Worm (Caenorhabditis elegans) whole organism, L4 larva: ENCODE measurements around the gene fut-6.

Source experiments
- D1046.2 ChIP-seq: fragments of 200-800 bp; sonication (Bioruptor generic); IDR thresholded peaks from 2 replicates; pipeline ENCODE4 v1.3.6; 2022; ENCODE audit warnings: missing genetic modification characterization, missing compliant biosample characterization
- F37D6.2 ChIP-seq: sonication (generic microtip); optimal IDR thresholded peaks from 2 replicates; lab custom pipeline; 2016; ENCODE audit warnings: mild to moderate bottlenecking, missing genetic modification characterization, missing compliant biosample characterization
- F44E2.7 ChIP-seq: fragments of 200-800 bp; sonication (Bioruptor generic); IDR thresholded peaks from 2 replicates; pipeline ENCODE4 v2.1.2; 2022; ENCODE audit warnings: missing genetic modification characterization, missing compliant biosample characterization
- R02D3.7 ChIP-seq: fragments of 150-350 bp; sonication (generic microtip); optimal IDR thresholded peaks from 3 replicates; lab custom pipeline; 2014; ENCODE audit warnings: missing biosample characterization, missing genetic modification characterization
- T26A8.4 ChIP-seq: fragments of 200-800 bp; sonication (Bioruptor generic); IDR thresholded peaks from 2 replicates; pipeline ENCODE4 v1.3.6; 2022; ENCODE audit warnings: missing genetic modification characterization, missing compliant biosample characterization
- Y105C5A.15 ChIP-seq: fragments of 200-800 bp; sonication (Bioruptor generic); IDR thresholded peaks from 2 replicates; pipeline ENCODE4 v1.3.6; 2022; ENCODE audit warnings: missing genetic modification characterization, missing compliant biosample characterization
- aly-2 ChIP-seq: sonication (generic microtip); optimal IDR thresholded peaks from 2 replicates; lab custom pipeline; 2018; ENCODE audit warnings: missing biosample characterization, missing genetic modification characterization
- arid-1 ChIP-seq: fragments of 200-800 bp; sonication (Bioruptor generic); conservative IDR thresholded peaks from 2 replicates; pipeline ENCODE4 v1.3.6; 2022; ENCODE audit warnings: missing genetic modification reagents, missing genetic modification characterization, missing compliant biosample characterization
- ceh-20 ChIP-seq: fragments of 200-800 bp; sonication (Bioruptor generic); IDR thresholded peaks from 2 replicates; pipeline ENCODE4 v1.3.6; 2022; ENCODE audit warnings: missing genetic modification reagents, missing genetic modification characterization, missing compliant biosample characterization
- ceh-44 ChIP-seq: fragments of 200-800 bp; sonication (Bioruptor generic); IDR thresholded peaks from 2 replicates; pipeline ENCODE4 v1.3.6; 2022; ENCODE audit warnings: missing genetic modification reagents, missing genetic modification characterization, missing compliant biosample characterization
- ceh-62 ChIP-seq: sonication (generic microtip); optimal IDR thresholded peaks from 2 replicates; lab custom pipeline; 2017; ENCODE audit warnings: missing biosample characterization, missing genetic modification characterization
- ces-1 ChIP-seq: fragments of 150-350 bp; sonication (generic microtip); optimal IDR thresholded peaks from 4 replicates; lab custom pipeline; 2014; ENCODE audit warnings: missing biosample characterization, missing genetic modification reagents, missing genetic modification characterization
- ctbp-1 ChIP-seq: fragments of 200-800 bp; sonication (Bioruptor generic); IDR thresholded peaks from 2 replicates; pipeline ENCODE4 v1.3.6; 2022; ENCODE audit warnings: missing genetic modification reagents, missing genetic modification characterization, missing compliant biosample characterization
- daf-19 ChIP-seq: fragments of 200-800 bp; sonication (Bioruptor generic); conservative IDR thresholded peaks from 2 replicates; pipeline ENCODE4 v1.3.6; 2022; ENCODE audit warnings: missing genetic modification characterization, missing compliant biosample characterization
- dmd-8 ChIP-seq: fragments of 200-800 bp; sonication (Bioruptor generic); IDR thresholded peaks from 2 replicates; pipeline ENCODE4 v1.3.6; 2022; ENCODE audit warnings: missing genetic modification characterization, missing compliant biosample characterization
- dmd-9 ChIP-seq: fragments of 200-800 bp; sonication (Bioruptor generic); IDR thresholded peaks from 2 replicates; pipeline ENCODE4 v1.3.6; 2022; ENCODE audit warnings: missing genetic modification reagents, missing genetic modification characterization, missing compliant biosample characterization
- duxl-1 ChIP-seq: sonication (generic microtip); optimal IDR thresholded peaks from 2 replicates; lab custom pipeline; 2016; ENCODE audit warnings: mild to moderate bottlenecking, missing genetic modification characterization, moderate library complexity, missing compliant biosample characterization; ENCODE audit not compliant: poor library complexity
- dve-1 ChIP-seq: sonication (generic microtip); optimal IDR thresholded peaks from 2 replicates; lab custom pipeline; 2017; ENCODE audit warnings: antibody characterized with exemption, mild to moderate bottlenecking, missing genetic modification characterization, missing compliant biosample characterization; ENCODE audit not compliant: insufficient read depth
- egl-43 ChIP-seq: fragments of 200-800 bp; sonication (Bioruptor generic); IDR thresholded peaks from 2 replicates; pipeline ENCODE4 v1.3.6; 2022; ENCODE audit warnings: missing genetic modification reagents, missing genetic modification characterization, missing compliant biosample characterization
- hif-1 ChIP-seq, 2 experiments: sonication (generic microtip); optimal IDR thresholded peaks; 2 replicates each; lab custom pipeline; 2016 to 2017; ENCODE audit warnings: missing compliant biosample characterization in 2 of 2, missing genetic modification characterization in 2 of 2, missing genetic modification reagents in 2 of 2, missing genotype in 2 of 2, mild to moderate bottlenecking in 1 of 2
- hlh-11 ChIP-seq: fragments of 200-800 bp; sonication (Bioruptor generic); optimal IDR thresholded peaks from 2 replicates; lab custom pipeline; 2018; ENCODE audit warnings: mild to moderate bottlenecking, missing genetic modification characterization, missing compliant biosample characterization
- hlh-30 ChIP-seq: sonication (generic microtip); optimal IDR thresholded peaks from 2 replicates; lab custom pipeline; 2017; ENCODE audit warnings: antibody characterized with exemption, mild to moderate bottlenecking, missing genetic modification characterization, missing compliant biosample characterization; ENCODE audit not compliant: insufficient read depth
- lim-7 ChIP-seq: fragments of 200-800 bp; sonication (Bioruptor generic); IDR thresholded peaks from 2 replicates; pipeline ENCODE4 v1.3.6; 2022; ENCODE audit warnings: missing genetic modification characterization, missing compliant biosample characterization
- lin-1 ChIP-seq: fragments of 200-800 bp; sonication (Bioruptor generic); IDR thresholded peaks from 2 replicates; pipeline ENCODE4 v1.3.6; 2022; ENCODE audit warnings: missing genetic modification reagents, missing genetic modification characterization, missing compliant biosample characterization
- lin-13 ChIP-seq: fragments of 150-350 bp; optimal IDR thresholded peaks from 2 replicates; lab custom pipeline; 2014; ENCODE audit warnings: missing biosample characterization, missing genetic modification reagents, missing genetic modification characterization
- lin-38 ChIP-seq: fragments of 200-800 bp; sonication (Bioruptor generic); IDR thresholded peaks from 2 replicates; pipeline ENCODE4 v1.3.6; 2022; ENCODE audit warnings: missing genetic modification reagents, missing genetic modification characterization, missing compliant biosample characterization
- lir-3 ChIP-seq: sonication (generic microtip); optimal IDR thresholded peaks from 2 replicates; lab custom pipeline; 2016; ENCODE audit warnings: mild to moderate bottlenecking, missing genetic modification characterization, missing compliant biosample characterization
- mdt-29 ChIP-seq: fragments of 200-800 bp; sonication (Bioruptor generic); IDR thresholded peaks from 2 replicates; pipeline ENCODE4 v1.3.6; 2022; ENCODE audit warnings: missing genetic modification reagents, missing genetic modification characterization, missing compliant biosample characterization
- mep-1 ChIP-seq: fragments of 150-350 bp; sonication (generic microtip); optimal IDR thresholded peaks from 3 replicates; lab custom pipeline; 2014; ENCODE audit warnings: missing biosample characterization, missing genetic modification characterization
- mxl-2 ChIP-seq: fragments of 200-800 bp; sonication (Bioruptor generic); conservative IDR thresholded peaks from 2 replicates; pipeline ENCODE4 v1.3.6; 2022; ENCODE audit warnings: missing genetic modification reagents, missing genetic modification characterization, missing compliant biosample characterization
- mxl-3 ChIP-seq: fragments of 200-800 bp; sonication (Bioruptor generic); optimal IDR thresholded peaks from 2 replicates; lab custom pipeline; 2018; ENCODE audit warnings: mild to moderate bottlenecking, missing genetic modification characterization, missing compliant biosample characterization
- nhr-11 ChIP-seq: fragments of 150-350 bp; optimal IDR thresholded peaks from 2 replicates; lab custom pipeline; 2014; ENCODE audit warnings: missing biosample characterization, missing genetic modification characterization
- nhr-41 ChIP-seq: fragments of 200-800 bp; sonication (Bioruptor generic); IDR thresholded peaks from 2 replicates; pipeline ENCODE4 v1.3.6; 2022; ENCODE audit warnings: missing genetic modification reagents, missing genetic modification characterization, missing compliant biosample characterization
- nhr-48 ChIP-seq: sonication (generic microtip); optimal IDR thresholded peaks from 2 replicates; lab custom pipeline; 2016; ENCODE audit warnings: mild to moderate bottlenecking, missing genetic modification characterization, missing compliant biosample characterization
- nhr-77 ChIP-seq: fragments of 150-350 bp; optimal IDR thresholded peaks from 2 replicates; lab custom pipeline; 2014; ENCODE audit warnings: missing biosample characterization, missing genetic modification characterization
- pqm-1 ChIP-seq: sonication (generic microtip); optimal IDR thresholded peaks from 2 replicates; lab custom pipeline; 2017; ENCODE audit warnings: missing biosample characterization, missing genetic modification characterization
- saeg-2 ChIP-seq: fragments of 200-800 bp; sonication (Bioruptor generic); IDR thresholded peaks from 2 replicates; pipeline ENCODE4 v1.3.6; 2022; ENCODE audit warnings: missing genetic modification reagents, missing genetic modification characterization, missing compliant biosample characterization
- sdz-12 ChIP-seq: fragments of 200-800 bp; sonication (Bioruptor generic); optimal IDR thresholded peaks from 2 replicates; lab custom pipeline; 2018; ENCODE audit warnings: mild to moderate bottlenecking, missing genetic modification characterization, missing compliant biosample characterization
- set-16 ChIP-seq: fragments of 200-800 bp; sonication (Bioruptor generic); IDR thresholded peaks from 2 replicates; pipeline ENCODE4 v1.3.6; 2022; ENCODE audit warnings: missing genetic modification reagents, missing genetic modification characterization, missing compliant biosample characterization
- spr-1 ChIP-seq: sonication (generic microtip); optimal IDR thresholded peaks from 2 replicates; lab custom pipeline; 2016; ENCODE audit warnings: mild to moderate bottlenecking, missing genetic modification characterization, missing compliant biosample characterization
- spr-3 ChIP-seq: fragments of 200-800 bp; sonication (Bioruptor generic); optimal IDR thresholded peaks from 2 replicates; lab custom pipeline; 2018; ENCODE audit warnings: mild to moderate bottlenecking, missing genetic modification characterization, missing compliant biosample characterization
- unc-39 ChIP-seq: sonication (generic microtip); optimal IDR thresholded peaks from 2 replicates; lab custom pipeline; 2017; ENCODE audit warnings: missing biosample characterization, missing genetic modification characterization
- unc-62 ChIP-seq, 3 experiments: fragments of 150-350 bp in 1 of 3; sonication (generic microtip); optimal IDR thresholded peaks in 2 of 3; peaks in 1 of 3; 1 replicate in 1 of 3; 2 replicates in 2 of 3; lab custom pipeline; 2014 to 2017; ENCODE audit warnings: missing biosample characterization in 3 of 3, missing genetic modification characterization in 3 of 3, missing genetic modification reagents in 3 of 3, missing genotype in 1 of 3
- zag-1 ChIP-seq: fragments of 150-350 bp; optimal IDR thresholded peaks from 2 replicates; lab custom pipeline; 2014; ENCODE audit warnings: missing biosample characterization, missing genetic modification characterization
- zfp-2 ChIP-seq: sonication (generic microtip); optimal IDR thresholded peaks from 2 replicates; lab custom pipeline; 2016; ENCODE audit warnings: mild to moderate bottlenecking, missing genetic modification characterization, missing compliant biosample characterization
- zfp-3 ChIP-seq: fragments of 200-800 bp; sonication (Bioruptor generic); conservative IDR thresholded peaks from 2 replicates; pipeline ENCODE4 v1.3.6; 2022; ENCODE audit warnings: missing genetic modification reagents, missing genetic modification characterization, missing compliant biosample characterization
- zip-2 ChIP-seq: fragments of 150-350 bp; optimal IDR thresholded peaks from 2 replicates; lab custom pipeline; 2014; ENCODE audit warnings: missing biosample characterization, missing genetic modification characterization
- ztf-7 ChIP-seq: fragments of 150-350 bp; optimal IDR thresholded peaks from 2 replicates; lab custom pipeline; 2014; ENCODE audit warnings: missing biosample characterization, missing genetic modification characterization

Gene fut-6

ce11 chrII:4701482-4702119 is 45.9 kb upstream of the fut-6 start, which contains the start of gene unc-85 (continued):
- TF ChIP-seq dmd-8 (GFP tag; lab: Robert Waterston, UW) (0 out of 2 replicates have a peak, but pooled peaks have one; percentile 44), D1046.2 (peak; percentile 96), dmd-9 (GFP tag; lab: Robert Waterston, UW) (peak; percentile 78), hif-1 (tag; optimal IDR thresholded peaks at IDR 0.05; lab: Kevin White, UChicago) (peak in 1 of 2 experiments; percentile 61), dve-1 (tag; lab: Kevin White, UChicago) (peak; percentile 56), ctbp-1 (peak; percentile 87), mxl-2 (GFP tag; lab: Robert Waterston, UW) (peak; percentile 83), lin-38 (GFP tag; lab: Robert Waterston, UW) (peak; percentile 99)

- no peak for TF ChIP-seq spr-1 (tag; lab: Kevin White, UChicago)
- no peak for TF ChIP-seq F37D6.2
- no peak for TF ChIP-seq daf-19
- TF ChIP-seq ctbp-1 = no peak
- no peak for TF ChIP-seq lir-3 (tag; lab: Kevin White, UChicago)
- TF ChIP-seq zag-1 = no peak
- no peak for TF ChIP-seq zfp-2 (tag; lab: Kevin White, UChicago)
- peak; percentile 63 for TF ChIP-seq hlh-30 (tag; lab: Kevin White, UChicago)
- TF ChIP-seq lin-13 (GFP tag; lab: Kevin White, UChicago) = peak; percentile 46
- no peak for TF ChIP-seq lim-7 (GFP tag; lab: Robert Waterston, UW)
- TF ChIP-seq ces-1 = no peak
- TF ChIP-seq nhr-11 (tag; lab: Kevin White, UChicago) = peak; percentile 54
- no peak for TF ChIP-seq T26A8.4 (GFP tag; lab: Robert Waterston, UW)
- no peak for TF ChIP-seq mdt-29
- no peak for TF ChIP-seq lin-1 (GFP tag; lab: Robert Waterston, UW)
- peak; percentile 25 for TF ChIP-seq duxl-1
- no peak for TF ChIP-seq set-16 (GFP tag; lab: Robert Waterston, UW)
- no peak for TF ChIP-seq egl-43 (GFP tag; lab: Robert Waterston, UW)
- no peak for TF ChIP-seq ztf-7
- no peak for TF ChIP-seq nhr-41 (GFP tag; lab: Robert Waterston, UW)
- no peak for TF ChIP-seq zip-2 (tag; lab: Kevin White, UChicago)
- TF ChIP-seq zfp-3 (GFP tag; lab: Robert Waterston, UW) = no peak
- no peak for TF ChIP-seq nhr-48 (tag; lab: Kevin White, UChicago)
- TF ChIP-seq nhr-77 = no peak
- TF ChIP-seq aly-2 (tag; lab: Kevin White, UChicago) = no peak
- TF ChIP-seq hlh-11 (tag; lab: Kevin White, UChicago) = peak; percentile 50
- no peak for TF ChIP-seq ceh-20 (GFP tag; lab: Robert Waterston, UW)
- no peak for TF ChIP-seq R02D3.7 (tag; lab: Kevin White, UChicago)
- no peak for TF ChIP-seq ceh-62 (tag; lab: Kevin White, UChicago)
- TF ChIP-seq dmd-8 (GFP tag; lab: Robert Waterston, UW) = no peak
- no peak for TF ChIP-seq unc-39 (tag; lab: Kevin White, UChicago)
- no peak for TF ChIP-seq arid-1 (GFP tag; lab: Robert Waterston, UW)
- peak; percentile 71 for TF ChIP-seq lin-38 (GFP tag; lab: Robert Waterston, UW)
- no peak for TF ChIP-seq Y105C5A.15 (GFP tag; lab: Robert Waterston, UW)
- TF ChIP-seq ceh-44 (GFP tag; lab: Robert Waterston, UW) = no peak
- TF ChIP-seq mep-1 (tag; lab: Kevin White, UChicago) = peak; percentile 67
- TF ChIP-seq sdz-12 (GFP tag; lab: Kevin White, UChicago) = no peak
- no peak for TF ChIP-seq saeg-2
- TF ChIP-seq unc-62 (GFP tag; optimal IDR thresholded peaks at IDR 0.05 in 1 of 2; lab: Kevin White, UChicago) = peak in 1 of 2 experiments; percentile 83
- no peak for TF ChIP-seq unc-62 (tag; optimal IDR thresholded peaks at IDR 0.05; lab: Kevin White, UChicago)
- TF ChIP-seq mxl-3 (GFP tag; lab: Kevin White, UChicago) = no peak
- TF ChIP-seq pqm-1 (tag; lab: Kevin White, UChicago) = no peak
- no peak for TF ChIP-seq F44E2.7
- TF ChIP-seq spr-3 (GFP tag; lab: Kevin White, UChicago) = no peak
These were observed 42.6 kb upstream of the fut-6 start, which contains the start of the genes rpn-5 and scc-1 for ce11 chrII:4698266-4698771. rpn-5 (minus strand) TSS chrII:4698427. scc-1 (plus strand) TSS chrII:4698721.
